Fruit fly (Drosophila melanogaster) whole organism, embryonic: ENCODE data around the gene salm.

ENCODE experiments used
- Aef1 ChIP-seq: fragments of 200-800 bp; sonication (Bioruptor generic); IDR thresholded peaks from 3 replicates; pipeline ENCODE4 v1.3.6; 2022; ENCODE audit warnings: missing biosample characterization, missing genetic modification characterization
- Blimp-1 ChIP-seq: fragments of 200-800 bp; sonication (Bioruptor generic); optimal IDR thresholded peaks from 3 replicates; lab custom pipeline; 2018; ENCODE audit warnings: missing biosample characterization, missing genetic modification characterization, mild to moderate bottlenecking, moderate library complexity, missing genetic modification reagents
- CG11504 ChIP-seq: fragments of 200-800 bp; sonication (Bioruptor generic); optimal IDR thresholded peaks from 3 replicates; lab custom pipeline; 2019; ENCODE audit warnings: missing biosample characterization, mild to moderate bottlenecking, missing genetic modification characterization, moderate library complexity
- CG12299 ChIP-seq: fragments of 200-800 bp; sonication (Bioruptor generic); optimal IDR thresholded peaks from 2 replicates; lab custom pipeline; 2018; ENCODE audit warnings: missing biosample characterization, mild to moderate bottlenecking, missing genetic modification characterization
- CG12942 ChIP-seq: fragments of 200-800 bp; sonication (Bioruptor generic); optimal IDR thresholded peaks from 3 replicates; lab custom pipeline; 2016; ENCODE audit warnings: missing biosample characterization, missing genetic modification characterization
- CG1602 ChIP-seq: fragments of 200-800 bp; sonication (Bioruptor generic); optimal IDR thresholded peaks from 3 replicates; lab custom pipeline; 2016; ENCODE audit warnings: missing biosample characterization, missing genetic modification characterization
- CG17361 ChIP-seq: fragments of 200-800 bp; sonication (Bioruptor generic); IDR thresholded peaks from 3 replicates; pipeline ENCODE4 v1.3.6; 2022; ENCODE audit warnings: missing biosample characterization, missing genetic modification characterization
- CG18599 ChIP-seq: fragments of 200-800 bp; sonication (Bioruptor generic); optimal IDR thresholded peaks from 3 replicates; lab custom pipeline; 2017; ENCODE audit warnings: missing biosample characterization, missing genetic modification characterization, mild to moderate bottlenecking, moderate library complexity, missing genetic modification reagents
- CG30403 ChIP-seq: fragments of 200-800 bp; sonication (Bioruptor generic); optimal IDR thresholded peaks from 3 replicates; lab custom pipeline; 2016; ENCODE audit warnings: missing biosample characterization, missing genetic modification characterization
- CG3838 ChIP-seq: fragments of 200-800 bp; sonication (Bioruptor generic); optimal IDR thresholded peaks from 3 replicates; lab custom pipeline; 2016; ENCODE audit warnings: missing biosample characterization, missing genetic modification characterization
- CG3847 ChIP-seq: fragments of 200-800 bp; sonication (Bioruptor generic); IDR thresholded peaks from 2 replicates; pipeline ENCODE4 v1.3.6; 2022; ENCODE audit warnings: missing biosample characterization, missing genetic modification characterization
- CG4328 ChIP-seq: fragments of 200-800 bp; sonication (Bioruptor generic); optimal IDR thresholded peaks from 3 replicates; lab custom pipeline; 2017; ENCODE audit warnings: missing biosample characterization, missing genetic modification reagents, missing genetic modification characterization
- CG4360 ChIP-seq: fragments of 200-800 bp; sonication (Bioruptor generic); IDR thresholded peaks from 2 replicates; pipeline ENCODE4 v1.3.6; 2022; ENCODE audit warnings: missing biosample characterization, missing genetic modification characterization
- CG6272 ChIP-seq: fragments of 200-800 bp; sonication (Bioruptor generic); IDR thresholded peaks from 2 replicates; pipeline ENCODE4 v1.3.6; 2022; ENCODE audit warnings: missing biosample characterization, missing genetic modification characterization
- CG8089 ChIP-seq: fragments of 200-800 bp; sonication (Bioruptor generic); optimal IDR thresholded peaks from 3 replicates; lab custom pipeline; 2016; ENCODE audit warnings: missing biosample characterization, missing genetic modification characterization
- CkIIα-i1 ChIP-seq: fragments of 200-800 bp; sonication (Bioruptor generic); IDR thresholded peaks from 2 replicates; pipeline ENCODE4 v1.3.6; 2022; ENCODE audit warnings: missing biosample characterization, missing genetic modification characterization
- CrebB ChIP-seq: fragments of 200-800 bp; sonication (Bioruptor generic); optimal IDR thresholded peaks from 3 replicates; lab custom pipeline; 2018; ENCODE audit warnings: missing biosample characterization, mild to moderate bottlenecking, missing genetic modification characterization
- D19B ChIP-seq: fragments of 200-800 bp; sonication (Bioruptor generic); optimal IDR thresholded peaks from 2 replicates; lab custom pipeline; 2017; ENCODE audit warnings: missing biosample characterization, mild to moderate bottlenecking, missing genetic modification characterization
- HLH4C ChIP-seq: fragments of 200-800 bp; sonication (Bioruptor generic); IDR thresholded peaks from 3 replicates; pipeline ENCODE4 v1.3.6; 2022; ENCODE audit warnings: missing biosample characterization, missing genetic modification characterization; ENCODE audit not compliant: partially characterized antibody
- Hmx ChIP-seq: fragments of 200-800 bp; sonication (Bioruptor generic); optimal IDR thresholded peaks from 2 replicates; lab custom pipeline; 2016; ENCODE audit warnings: missing biosample characterization, missing genetic modification characterization
- Hr78 ChIP-seq, 2 experiments: fragments of 200-800 bp in 1 of 2; fragments of >200 bp in 1 of 2; sonication (Bioruptor generic) in 1 of 2; optimal IDR thresholded peaks; 2 replicates each; lab custom pipeline; 2017 to 2019; ENCODE audit warnings: missing biosample characterization in 2 of 2, missing genetic modification characterization in 2 of 2, mild to moderate bottlenecking in 1 of 2, moderate library complexity in 1 of 2
- Med ChIP-seq: fragments of 200-800 bp; sonication (Bioruptor generic); peaks from one replicate; lab custom pipeline; 2016; ENCODE audit warnings: missing biosample characterization, missing genetic modification characterization, mild to moderate bottlenecking, inconsistent platforms, moderate library complexity
- Nf-YB ChIP-seq: fragments of 200-800 bp; sonication (Bioruptor generic); optimal IDR thresholded peaks from 3 replicates; lab custom pipeline; 2019; ENCODE audit warnings: missing biosample characterization, mild to moderate bottlenecking, missing genetic modification characterization, moderate library complexity
- Scr ChIP-seq: fragments of 200-800 bp; sonication (Bioruptor generic); IDR thresholded peaks from 2 replicates; pipeline ENCODE4 v1.3.6; 2022; ENCODE audit warnings: missing biosample characterization, missing genetic modification characterization; ENCODE audit not compliant: partially characterized antibody
- Tbp ChIP-seq: fragments of >200 bp; optimal IDR thresholded peaks from 2 replicates; lab custom pipeline; 2018; ENCODE audit warnings: missing biosample characterization, missing genetic modification characterization
- Xbp1 ChIP-seq: fragments of 200-800 bp; sonication (Bioruptor generic); optimal IDR thresholded peaks from 3 replicates; lab custom pipeline; 2016; ENCODE audit warnings: missing biosample characterization, mild to moderate bottlenecking, missing genetic modification characterization
- ato ChIP-seq: fragments of 200-800 bp; sonication (Bioruptor generic); IDR thresholded peaks from 2 replicates; pipeline ENCODE4 v1.3.6; 2022; ENCODE audit warnings: missing biosample characterization, missing genetic modification characterization; ENCODE audit not compliant: partially characterized antibody
- caup ChIP-seq: fragments of 200-800 bp; sonication (Bioruptor generic); optimal IDR thresholded peaks from 3 replicates; lab custom pipeline; 2017; ENCODE audit warnings: missing biosample characterization, mild to moderate bottlenecking, missing genetic modification characterization, moderate library complexity; ENCODE audit not compliant: severe bottlenecking
- chm ChIP-seq: fragments of 200-800 bp; sonication (Bioruptor generic); IDR thresholded peaks from 2 replicates; pipeline ENCODE4 v1.3.6; 2022; ENCODE audit warnings: missing biosample characterization, missing genetic modification characterization
- ci ChIP-seq: fragments of 200-800 bp; sonication (Bioruptor generic); IDR thresholded peaks from 3 replicates; pipeline ENCODE4 v1.3.6; 2022; ENCODE audit warnings: missing biosample characterization, missing genetic modification characterization
- da ChIP-seq: fragments of 200-800 bp; sonication (Bioruptor generic); optimal IDR thresholded peaks from 2 replicates; lab custom pipeline; 2016; ENCODE audit warnings: missing biosample characterization, missing genetic modification characterization
- en ChIP-seq: fragments of 200-800 bp; sonication (Bioruptor generic); optimal IDR thresholded peaks from 2 replicates; lab custom pipeline; 2016; ENCODE audit warnings: missing biosample characterization, missing genetic modification characterization
- fd96Cb ChIP-seq: fragments of 200-800 bp; sonication (Bioruptor generic); optimal IDR thresholded peaks from 2 replicates; lab custom pipeline; 2018; ENCODE audit warnings: missing biosample characterization, mild to moderate bottlenecking, missing genetic modification characterization, moderate library complexity
- grn ChIP-seq: fragments of 200-800 bp; sonication (Bioruptor generic); optimal IDR thresholded peaks from 3 replicates; lab custom pipeline; 2017; ENCODE audit warnings: missing biosample characterization, missing genetic modification characterization
- gro ChIP-seq: fragments of 200-800 bp; sonication (Bioruptor generic); optimal IDR thresholded peaks from 2 replicates; lab custom pipeline; 2016; ENCODE audit warnings: missing biosample characterization, missing genetic modification characterization
- jigr1 ChIP-seq: fragments of 200-800 bp; sonication (Bioruptor generic); IDR thresholded peaks from 3 replicates; pipeline ENCODE4 v1.3.6; 2022; ENCODE audit warnings: missing biosample characterization, missing genetic modification characterization
- jumu ChIP-seq: fragments of 200-800 bp; sonication (Bioruptor generic); optimal IDR thresholded peaks from 3 replicates; lab custom pipeline; 2016; ENCODE audit warnings: missing biosample characterization, missing genetic modification characterization
- kay ChIP-seq: fragments of 200-800 bp; sonication (Bioruptor generic); optimal IDR thresholded peaks from 2 replicates; lab custom pipeline; 2016; ENCODE audit warnings: missing biosample characterization, missing genetic modification characterization
- maf-S ChIP-seq: fragments of 200-800 bp; sonication (Bioruptor generic); optimal IDR thresholded peaks from 2 replicates; lab custom pipeline; 2016; ENCODE audit warnings: missing biosample characterization, missing genetic modification characterization
- mam ChIP-seq: fragments of 200-800 bp; sonication (Bioruptor generic); optimal IDR thresholded peaks from 3 replicates; lab custom pipeline; 2016; ENCODE audit warnings: missing biosample characterization, missing genetic modification characterization
- nerfin-1 ChIP-seq: fragments of 200-800 bp; sonication (Bioruptor generic); optimal IDR thresholded peaks from 3 replicates; lab custom pipeline; 2019; ENCODE audit warnings: missing biosample characterization, mild to moderate bottlenecking, missing genetic modification characterization, moderate library complexity
- onecut ChIP-seq: fragments of 200-800 bp; sonication (Bioruptor generic); IDR thresholded peaks from 2 replicates; pipeline ENCODE4 v1.3.6; 2022; ENCODE audit warnings: missing biosample characterization, missing genetic modification characterization
- peb ChIP-seq: fragments of 200-800 bp; sonication (Bioruptor generic); IDR thresholded peaks from 2 replicates; pipeline ENCODE4 v1.3.6; 2022; ENCODE audit warnings: missing biosample characterization, missing genetic modification characterization
- pfk ChIP-seq: fragments of 200-800 bp; sonication (Bioruptor generic); optimal IDR thresholded peaks from 2 replicates; lab custom pipeline; 2018; ENCODE audit warnings: missing biosample characterization, mild to moderate bottlenecking, missing genetic modification characterization, moderate library complexity
- scrt ChIP-seq: fragments of 200-800 bp; sonication (Bioruptor generic); optimal IDR thresholded peaks from 2 replicates; lab custom pipeline; 2018; ENCODE audit warnings: missing biosample characterization, mild to moderate bottlenecking, missing genetic modification characterization, moderate library complexity
- tna ChIP-seq: fragments of 200-800 bp; sonication (Bioruptor generic); IDR thresholded peaks from 2 replicates; pipeline ENCODE4 v1.3.6; 2022; ENCODE audit warnings: missing biosample characterization, missing genetic modification characterization; ENCODE audit not compliant: partially characterized antibody
- ttk ChIP-seq: fragments of 200-800 bp; sonication (Bioruptor generic); IDR thresholded peaks from 2 replicates; pipeline ENCODE4 v2.1.2; 2022; ENCODE audit warnings: missing biosample characterization, missing genetic modification characterization
- wdn ChIP-seq: fragments of 200-800 bp; sonication (Bioruptor generic); IDR thresholded peaks from 2 replicates; pipeline ENCODE4 v1.3.6; 2022; ENCODE audit warnings: missing biosample characterization, missing genetic modification characterization
- zen ChIP-seq: fragments of 200-800 bp; sonication (Bioruptor generic); optimal IDR thresholded peaks from 3 replicates; lab custom pipeline; 2018; ENCODE audit warnings: missing biosample characterization, mild to moderate bottlenecking, missing genetic modification characterization, moderate library complexity

The salm gene

dm6 chr2L:11452601-11453345 lies 7.4 kb upstream of the salm start (continued):
- no peak for TF ChIP-seq jigr1 (GFP tag; lab: Robert Waterston, UW)
- TF ChIP-seq caup (GFP tag; lab: Kevin White, UChicago), result no peak
- peak; percentile 48 for TF ChIP-seq Blimp-1 (GFP tag; lab: Kevin White, UChicago)
- TF ChIP-seq onecut (GFP tag; lab: Robert Waterston, UW), result peak; percentile 48
- TF ChIP-seq Hr78 (GFP tag; optimal IDR thresholded peaks at IDR 0.05; lab: Kevin White, UChicago), result peak in 1 of 2 experiments; percentile 82
- TF ChIP-seq grn, result no peak
- no peak for TF ChIP-seq CG18599
- no peak for TF ChIP-seq scrt
- no peak for TF ChIP-seq CkIIα-i1 (GFP tag; lab: Robert Waterston, UW)
- no peak for TF ChIP-seq mam (GFP tag; lab: Kevin White, UChicago)
- TF ChIP-seq tna, result no peak
- peak; percentile 0 for TF ChIP-seq Nf-YB (GFP tag; lab: Kevin White, UChicago)
- TF ChIP-seq Hmx (GFP tag; lab: Kevin White, UChicago), result no peak
- no peak for TF ChIP-seq pfk (GFP tag; lab: Kevin White, UChicago)
- no peak for TF ChIP-seq Scr (GFP tag; lab: Robert Waterston, UW)
- TF ChIP-seq Aef1 (GFP tag; lab: Robert Waterston, UW), result no peak
- TF ChIP-seq D19B, result no peak
- no peak for TF ChIP-seq ttk
- TF ChIP-seq CG1602 (GFP tag; lab: Kevin White, UChicago), result peak; percentile 51
- no peak for TF ChIP-seq CrebB (tag; lab: Kevin White, UChicago)
- TF ChIP-seq CG12299, result no peak
- peak; percentile 77; the same call in 2 of the 3 replicates for TF ChIP-seq ci (GFP tag; lab: Robert Waterston, UW)
- TF ChIP-seq CG6272, result no peak
- TF ChIP-seq HLH4C (GFP tag; lab: Robert Waterston, UW), result no peak; the same call in 2 of the 3 replicates
- peak; percentile 36; the same call in 1 of the 2 replicates for TF ChIP-seq chm (GFP tag; lab: Robert Waterston, UW)
- no peak for TF ChIP-seq kay (GFP tag; lab: Kevin White, UChicago)
- TF ChIP-seq Xbp1 (GFP tag; lab: Kevin White, UChicago), result peak; percentile 37
- peak; percentile 57 for TF ChIP-seq jumu (GFP tag; lab: Kevin White, UChicago)
- TF ChIP-seq CG30403, result peak; percentile 56
- TF ChIP-seq en (GFP tag; lab: Kevin White, UChicago), result no peak
- peak; percentile 59 for TF ChIP-seq fd96Cb (tag; lab: Kevin White, UChicago)
- TF ChIP-seq CG17361 (GFP tag; lab: Robert Waterston, UW), result peak; percentile 70; the same call in 2 of the 3 replicates
- peak; percentile 95 for TF ChIP-seq zen (tag; lab: Kevin White, UChicago)
- TF ChIP-seq CG4328, result no peak
- peak; percentile 55 for TF ChIP-seq CG11504 (tag; lab: Kevin White, UChicago)
- TF ChIP-seq ato (GFP tag; lab: Robert Waterston, UW), result no peak
- TF ChIP-seq nerfin-1, result peak; percentile 13
- TF ChIP-seq wdn (GFP tag; lab: Robert Waterston, UW), result no peak
- no peak for TF ChIP-seq CG3847
- no peak for TF ChIP-seq da
- no peak for TF ChIP-seq CG3838 (GFP tag; lab: Kevin White, UChicago)
- no peak for TF ChIP-seq maf-S (GFP tag; lab: Kevin White, UChicago)
- no peak for TF ChIP-seq peb (GFP tag; lab: Robert Waterston, UW)
- no peak for TF ChIP-seq CG4360
- TF ChIP-seq gro (GFP tag; lab: Kevin White, UChicago), result no peak
- TF ChIP-seq CG12942 (GFP tag; lab: Kevin White, UChicago), result peak; percentile 27
- no peak for TF ChIP-seq Tbp
- TF ChIP-seq CG8089 (GFP tag; lab: Kevin White, UChicago), result peak; percentile 43
- peak; percentile 83 for TF ChIP-seq Med (GFP tag; lab: Kevin White, UChicago)
